Worm (Caenorhabditis elegans): ENCODE measurements around the gene tlk-1.

Gene tlk-1

ce11 chrIII:9751074-9751473 is 51.4 kb downstream of the tlk-1 start, which contains the start of gene T05G5.5:
T05G5.5 (minus strand) TSS chrIII:9751432.
- TF ChIP-seq pax-3 (tag; optimal IDR thresholded peaks at IDR 0.05) (no peak), nhr-71 (tag; optimal IDR thresholded peaks at IDR 0.05) (peak; percentile 40), skn-1 (tag; optimal IDR thresholded peaks at IDR 0.05) (no peak), dpl-1 (GFP tag; optimal IDR thresholded peaks at IDR 0.05) (no peak), hlh-4 (tag; optimal IDR thresholded peaks at IDR 0.05) (peak; percentile 23), irx-1 (tag; optimal IDR thresholded peaks at IDR 0.05) (no peak), C34B4.2 (tag; optimal IDR thresholded peaks at IDR 0.05) (no peak), ama-1 (optimal IDR thresholded peaks at IDR 0.05) (no peak), snu-23 (GFP tag; optimal IDR thresholded peaks at IDR 0.05) (no peak), lir-3 (tag; optimal IDR thresholded peaks at IDR 0.05; ENCODE audit: poor library complexity) (no peak), unc-86 (tag; optimal IDR thresholded peaks at IDR 0.05) (no peak), efl-1 (optimal IDR thresholded peaks at IDR 0.05) (no peak), efl-1 (GFP tag; optimal IDR thresholded peaks at IDR 0.05 in 1 of 2) (peak in 1 of 2 experiments; percentile 56), ces-1 (GFP tag; optimal IDR thresholded peaks at IDR 0.05) (no peak), aha-1 (tag; optimal IDR thresholded peaks at IDR 0.05) (no peak), nhr-84 (tag; optimal IDR thresholded peaks at IDR 0.05) (no peak), sox-4 (tag; optimal IDR thresholded peaks at IDR 0.05) (no peak), egl-13 (tag; optimal IDR thresholded peaks at IDR 0.05) (no peak), unc-130 (tag; optimal IDR thresholded peaks at IDR 0.05) (no peak), Y116A8C.19 (tag; optimal IDR thresholded peaks at IDR 0.05; ENCODE audit: borderline replicate concordance) (no peak), nhr-19 (GFP tag; conservative IDR thresholded peaks at IDR 0.05) (no peak), lin-39 (tag; optimal IDR thresholded peaks at IDR 0.05) (no peak), hpl-2 (GFP tag; optimal IDR thresholded peaks at IDR 0.05) (no peak), mdl-1 (tag; optimal IDR thresholded peaks at IDR 0.05) (no peak)

ce11 chrIII:9752852-9753251 is 53.2 kb downstream of the tlk-1 start, which contains the start of gene ech-6:
ech-6 (minus strand) TSS chrIII:9752883.
- TF ChIP-seq pax-3 (tag; optimal IDR thresholded peaks at IDR 0.05) (no peak), zip-4 (GFP tag; optimal IDR thresholded peaks at IDR 0.05) (no peak), lin-13 (GFP tag; optimal IDR thresholded peaks at IDR 0.05) (no peak), unc-30 (tag; optimal IDR thresholded peaks at IDR 0.05) (no peak), tbx-2 (tag; optimal IDR thresholded peaks at IDR 0.05) (no peak), snpc-4 (tag; optimal IDR thresholded peaks at IDR 0.05) (no peak), unc-98 (GFP tag; IDR thresholded peaks at IDR 0.05) (no peak), C04F5.9 (tag; optimal IDR thresholded peaks at IDR 0.05) (no peak), C16A3.4 (tag; optimal IDR thresholded peaks at IDR 0.05) (no peak), isw-1 (GFP tag; IDR thresholded peaks at IDR 0.05) (no peak), xbp-1 (tag; optimal IDR thresholded peaks at IDR 0.05) (peak; percentile 2), snu-23 (GFP tag; optimal IDR thresholded peaks at IDR 0.05) (peak; percentile 72), efl-1 (optimal IDR thresholded peaks at IDR 0.05) (peak; percentile 31), efl-1 (GFP tag; optimal IDR thresholded peaks at IDR 0.05 in 1 of 2) (no peak), nhr-71 (tag; optimal IDR thresholded peaks at IDR 0.05) (peak; percentile 87), unc-86 (tag; optimal IDR thresholded peaks at IDR 0.05) (no peak), fkh-4 (tag; optimal IDR thresholded peaks at IDR 0.05; ENCODE audit: borderline replicate concordance) (no peak), ztf-4 (tag; optimal IDR thresholded peaks at IDR 0.05) (no peak), elt-3 (tag; optimal IDR thresholded peaks at IDR 0.05) (no peak), ztf-11 (tag; optimal IDR thresholded peaks at IDR 0.05) (no peak), nhr-237 (tag; optimal IDR thresholded peaks at IDR 0.05) (no peak), ces-1 (GFP tag; optimal IDR thresholded peaks at IDR 0.05) (no peak), nhr-90 (tag; optimal IDR thresholded peaks at IDR 0.05; ENCODE audit: poor library complexity) (peak; percentile 44), sup-37 (GFP tag; optimal IDR thresholded peaks at IDR 0.05) (no peak), lin-35 (GFP tag; optimal IDR thresholded peaks at IDR 0.05) (peak in 1 of 2 experiments; percentile 35), elt-2 (tag; optimal IDR thresholded peaks at IDR 0.05) (peak; percentile 2), nhr-20 (tag; optimal IDR thresholded peaks at IDR 0.05) (peak; percentile 64), dpl-1 (GFP tag; optimal IDR thresholded peaks at IDR 0.05) (no peak), lin-15B (tag; optimal IDR thresholded peaks at IDR 0.05) (no peak), vab-15 (tag; optimal IDR thresholded peaks at IDR 0.05) (no peak), lsy-2 (tag; optimal IDR thresholded peaks at IDR 0.05) (peak; percentile 31 to 39), nhr-85 (tag) (peak; percentile 42), lin-14 (GFP tag; optimal IDR thresholded peaks at IDR 0.05) (no peak), nhr-28 (tag; optimal IDR thresholded peaks at IDR 0.05) (no peak), zag-1 (tag; optimal IDR thresholded peaks at IDR 0.05) (no peak), tlp-1 (tag; optimal IDR thresholded peaks at IDR 0.05) (no peak), skn-1 (tag; optimal IDR thresholded peaks at IDR 0.05) (no peak)

All from whole organism, L1 larva.